Fruit fly (Drosophila melanogaster): ENCODE data around the gene Sap47.

Sap47 gene

dm6 chr3R:15972979-15973486 is 38.1 kb downstream of the Sap47 start, which contains the start of gene Hel89B (continued):
- TF ChIP-seq bowl (GFP tag; IDR thresholded peaks at IDR 0.05) (no peak), CG5245 (GFP tag; optimal IDR thresholded peaks at IDR 0.05) (peak; percentile 38), psq (GFP tag; optimal IDR thresholded peaks at IDR 0.05) (no peak), ken (GFP tag; IDR thresholded peaks at IDR 0.05) (no peak), zfh2 (GFP tag; optimal IDR thresholded peaks at IDR 0.05) (peak; percentile 73), crc (GFP tag; optimal IDR thresholded peaks at IDR 0.05) (no peak), tup (GFP tag; optimal IDR thresholded peaks at IDR 0.05) (peak; percentile 44), Mes4 (GFP tag; optimal IDR thresholded peaks at IDR 0.05) (peak; percentile 46), CG17186 (GFP tag; optimal IDR thresholded peaks at IDR 0.05) (peak; percentile 58), CG3407 (GFP tag; optimal IDR thresholded peaks at IDR 0.05) (peak; percentile 2), CG9215 (GFP tag; IDR thresholded peaks at IDR 0.05) (no peak), gsb (GFP tag; IDR thresholded peaks at IDR 0.05) (no peak), CG6689 (GFP tag; IDR thresholded peaks at IDR 0.05) (no peak), E2f2 (GFP tag; IDR thresholded peaks at IDR 0.05) (no peak), Aef1 (GFP tag; IDR thresholded peaks at IDR 0.05) (no peak), Xrp1 (GFP tag; IDR thresholded peaks at IDR 0.05) (no peak), otp (GFP tag; IDR thresholded peaks at IDR 0.05) (no peak), chif (GFP tag; optimal IDR thresholded peaks at IDR 0.05) (peak; percentile 52 to 74), gt (GFP tag; IDR thresholded peaks at IDR 0.05) (no peak), CG1024 (GFP tag; IDR thresholded peaks at IDR 0.05) (no peak), Fer1 (GFP tag; optimal IDR thresholded peaks at IDR 0.05) (peak; percentile 26), Doc3 (GFP tag; IDR thresholded peaks at IDR 0.05; ENCODE audit: partially characterized antibody) (no peak), CG30403 (GFP tag; optimal IDR thresholded peaks at IDR 0.05) (peak; percentile 79), CG11723 (GFP tag; optimal IDR thresholded peaks at IDR 0.05) (peak; percentile 17), crol (GFP tag; IDR thresholded peaks at IDR 0.05) (no peak), CG1603 (tag; optimal IDR thresholded peaks at IDR 0.05) (peak; percentile 76), Dll (GFP tag; IDR thresholded peaks at IDR 0.05; ENCODE audit: partially characterized antibody) (no peak), CG18764 (GFP tag; optimal IDR thresholded peaks at IDR 0.05) (peak; percentile 51), CG6765 (GFP tag; optimal IDR thresholded peaks at IDR 0.05) (no peak), so (GFP tag; IDR thresholded peaks at IDR 0.05) (no peak), zfh1 (GFP tag; IDR thresholded peaks at IDR 0.05) (no peak), jing (GFP tag; optimal IDR thresholded peaks at IDR 0.05) (peak; percentile 29), az2 (GFP tag; optimal IDR thresholded peaks at IDR 0.05) (peak; percentile 71), CG10654 (GFP tag; optimal IDR thresholded peaks at IDR 0.05) (peak; percentile 65), CG8290 (GFP tag; optimal IDR thresholded peaks at IDR 0.05) (peak; percentile 29), CG8290 (tag; optimal IDR thresholded peaks at IDR 0.05) (peak in 1 of 2 experiments; percentile 33), esg (GFP tag; conservative IDR thresholded peaks at IDR 0.05) (no peak), CG4820 (GFP tag; optimal IDR thresholded peaks at IDR 0.05) (peak; percentile 30), Dip2 (GFP tag; IDR thresholded peaks at IDR 0.05) (no peak), Vsx1 (GFP tag; optimal IDR thresholded peaks at IDR 0.05) (peak; percentile 55), nerfin-2 (GFP tag; IDR thresholded peaks at IDR 0.05; ENCODE audit: partially characterized antibody) (no peak), CG6791 (GFP tag; IDR thresholded peaks at IDR 0.05; ENCODE audit: partially characterized antibody) (no peak), Pdp1 (GFP tag; optimal IDR thresholded peaks at IDR 0.05) (peak; percentile 58 to 62), tin (GFP tag; optimal IDR thresholded peaks at IDR 0.05) (peak; percentile 63), CG2875 (GFP tag; optimal IDR thresholded peaks at IDR 0.05) (no peak), Hr39 (optimal IDR thresholded peaks at IDR 0.05) (no peak), GATAe (GFP tag; conservative IDR thresholded peaks at IDR 0.05) (no peak), Chrac-16 (GFP tag; optimal IDR thresholded peaks at IDR 0.05) (peak; percentile 67), Dad (GFP tag; optimal IDR thresholded peaks at IDR 0.05) (peak; percentile 33), pb (GFP tag; optimal IDR thresholded peaks at IDR 0.05) (no peak), CG2889 (GFP tag; IDR thresholded peaks at IDR 0.05) (no peak), sug (tag; optimal IDR thresholded peaks at IDR 0.05) (peak; percentile 69), tap (tag; optimal IDR thresholded peaks at IDR 0.05) (no peak)

Measured in whole organism, embryonic.